Worm (Caenorhabditis elegans): ENCODE measurements around the gene unc-116.
"Not testable (repeated sequence)": the region's sequence is repeated elsewhere in the genome, so short reads cannot be mapped to it uniquely, and the experiment has no call there.

The unc-116 gene

DNA sequence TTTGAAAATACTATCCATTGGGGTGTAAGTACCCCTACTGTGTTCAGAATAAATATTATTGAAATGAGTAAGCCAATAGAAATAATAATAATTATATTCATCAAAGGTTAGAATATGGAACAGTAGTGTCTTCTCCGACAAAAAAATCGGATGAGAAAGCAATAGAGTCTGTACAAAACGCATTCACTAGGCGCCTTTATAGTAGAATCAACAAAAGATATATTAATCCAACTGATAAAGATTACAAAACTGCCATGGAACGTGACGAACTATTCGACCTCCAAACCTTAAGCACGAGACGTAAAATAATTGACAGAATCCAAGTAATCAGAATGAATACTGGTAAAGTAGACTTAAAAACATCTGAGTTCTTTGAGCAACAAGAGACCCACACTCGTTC, 7.2 kb downstream of the unc-116 start, which contains the start of gene clc-29:
Gene clc-29 (minus strand): TSS at position 101 of the 400 bp plus-strand sequence.
- TF ChIP-seq hlh-15 (tag; optimal IDR thresholded peaks at IDR 0.05); hlh-13 (GFP tag; optimal IDR thresholded peaks at IDR 0.05); unc-55 (GFP tag; optimal IDR thresholded peaks at IDR 0.05): not testable (repeated sequence)

DNA sequence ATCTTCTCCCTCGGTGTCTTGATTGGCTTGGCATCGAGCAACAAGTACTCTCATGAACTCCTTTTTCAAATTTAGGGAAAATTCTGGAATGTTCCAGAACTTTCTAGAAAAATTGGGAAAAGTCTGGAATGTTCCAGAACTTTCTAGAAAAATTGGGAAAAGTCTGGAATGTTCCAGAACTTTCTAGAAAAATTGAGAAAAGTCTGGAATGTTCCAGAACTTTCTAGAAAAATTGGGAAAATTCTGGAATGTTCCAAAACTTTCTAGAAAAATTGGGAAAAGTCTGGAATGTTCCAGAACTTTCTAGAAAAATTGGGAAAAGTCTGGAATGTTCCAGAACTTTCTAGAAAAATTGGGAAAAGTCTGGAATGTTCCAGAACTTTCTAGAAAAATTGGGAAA, 10.7 kb downstream of the unc-116 start, which contains the start of gene ZC262.7:
Gene ZC262.7 (minus strand): TSS at position 54 of the 400 bp plus-strand sequence.
- not testable (repeated sequence) for TF ChIP-seq T23F11.4 (GFP tag; optimal IDR thresholded peaks at IDR 0.05); K09A11.1 (tag; optimal IDR thresholded peaks at IDR 0.05; ENCODE audit: insufficient read depth); elt-2 (tag; optimal IDR thresholded peaks at IDR 0.05)

DNA sequence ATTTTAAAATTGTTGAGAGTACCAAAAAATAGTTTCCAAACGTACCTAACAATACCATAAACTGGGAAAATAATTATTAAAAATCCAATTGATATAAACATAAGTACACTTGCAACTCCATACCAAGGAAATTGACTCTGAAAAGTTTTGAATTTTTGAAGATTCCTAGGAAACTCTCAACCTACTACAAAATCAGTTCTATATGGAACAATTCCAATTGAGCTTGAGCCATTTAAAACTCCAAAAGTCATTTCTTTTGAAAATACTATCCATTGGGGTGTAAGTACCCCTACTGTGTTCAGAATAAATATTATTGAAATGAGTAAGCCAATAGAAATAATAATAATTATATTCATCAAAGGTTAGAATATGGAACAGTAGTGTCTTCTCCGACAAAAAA, 15.6 kb downstream of the unc-116 start, which contains the start of gene clc-28:
Gene clc-28 (minus strand): TSS at position 101 of the 400 bp plus-strand sequence.
- TF ChIP-seq sox-2 (GFP tag; IDR thresholded peaks at IDR 0.05); K02D7.2 (tag; optimal IDR thresholded peaks at IDR 0.05); ceh-24 (tag; optimal IDR thresholded peaks at IDR 0.05): not testable (repeated sequence)

ce11 chrIII:8334432-8334831, 20.5 kb downstream of the unc-116 start, which contains the start of gene ZC262.4:
Gene ZC262.4 (minus strand): TSS chrIII:8334532.
- TF ChIP-seq eyg-1 (tag; optimal IDR thresholded peaks at IDR 0.05), result no peak
- TF ChIP-seq tbx-7 (tag; optimal IDR thresholded peaks at IDR 0.05), result no peak

ce11 chrIII:8331779-8332178, 23.2 kb downstream of the unc-116 start, which contains the start of the genes mrps-18A and ZC262.2:
Gene mrps-18A (minus strand): TSS chrIII:8331919.
Gene ZC262.2 (plus strand): TSS chrIII:8332062.
- TF ChIP-seq hlh-30 (tag; optimal IDR thresholded peaks at IDR 0.05; ENCODE audit: insufficient read depth) (peak; percentile 62), nfya-1 (tag; optimal IDR thresholded peaks at IDR 0.05) (peak; percentile 9), ceh-34 (tag; optimal IDR thresholded peaks at IDR 0.05) (no peak)

- TF ChIP-seq elt-4 (tag; optimal IDR thresholded peaks at IDR 0.05) (no peak), npax-4 (tag; optimal IDR thresholded peaks at IDR 0.05) (no peak), ets-4 (tag; optimal IDR thresholded peaks at IDR 0.05) (no peak), fkh-6 (tag; optimal IDR thresholded peaks at IDR 0.05) (no peak), fax-1 (tag; optimal IDR thresholded peaks at IDR 0.05) (no peak)
These were observed 23.8 kb downstream of the unc-116 start, which contains the start of gene iglr-2 for ce11 chrIII:8331211-8331610. Gene iglr-2 (minus strand): TSS chrIII:8331311.

DNA sequence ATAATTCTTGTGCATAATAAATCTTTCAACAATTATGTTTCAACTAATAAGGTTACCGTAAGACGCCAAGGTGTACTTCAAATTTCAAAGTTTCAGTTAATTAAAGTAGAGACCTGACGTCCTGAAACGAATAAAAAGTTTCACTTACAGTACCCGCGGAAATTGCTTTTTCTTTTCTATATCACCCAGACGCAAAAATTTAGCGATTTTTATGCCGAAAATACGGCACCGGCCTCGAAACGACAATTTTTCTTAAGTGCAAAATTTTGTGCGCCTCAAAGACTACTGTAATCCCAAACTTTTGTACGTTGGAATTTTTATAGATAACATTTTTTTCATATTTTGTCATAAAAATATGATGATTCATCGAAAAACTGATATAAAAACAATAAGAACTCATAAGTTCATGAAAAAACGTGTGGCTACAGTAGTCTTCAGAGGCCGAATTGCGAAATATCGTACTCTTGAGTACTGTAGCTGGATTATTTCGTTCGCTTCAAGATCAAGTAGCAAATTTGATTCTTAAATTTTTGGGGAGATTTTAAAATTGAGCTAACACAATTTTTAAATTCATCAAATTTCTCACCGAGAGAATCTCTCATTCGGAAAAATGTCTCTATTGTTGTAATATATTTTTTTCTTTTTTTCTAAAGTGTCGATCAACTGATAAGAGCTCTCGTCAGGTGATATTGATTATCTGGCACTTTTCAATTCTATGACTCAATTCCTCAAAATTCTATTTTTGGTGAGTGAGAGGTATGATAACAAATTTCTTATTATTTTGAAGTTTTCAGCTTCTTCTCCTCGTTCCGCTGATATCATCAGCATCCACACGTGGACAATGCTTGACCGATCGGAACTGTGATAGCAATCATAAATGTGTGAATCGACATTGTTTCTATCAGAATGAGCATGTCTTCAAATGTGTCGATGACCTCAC, 29.1 kb downstream of the unc-116 start, which contains the start of gene ZC262.13:
Gene ZC262.13 (plus strand): TSS at position 641 of the 940 bp plus-strand sequence.
- no peak for TF ChIP-seq ceh-48 (tag; optimal IDR thresholded peaks at IDR 0.05)
- TF ChIP-seq unc-86 (tag; optimal IDR thresholded peaks at IDR 0.05), result no peak
- TF ChIP-seq pax-1 (tag; optimal IDR thresholded peaks at IDR 0.05), result no peak
- no peak for TF ChIP-seq sdc-2 (tag; optimal IDR thresholded peaks at IDR 0.05)
- TF ChIP-seq hlh-30 (tag; optimal IDR thresholded peaks at IDR 0.05; ENCODE audit: insufficient read depth), result no peak
- TF ChIP-seq ahr-1 (tag; optimal IDR thresholded peaks at IDR 0.05), result no peak
- no peak for TF ChIP-seq ceh-9 (tag; optimal IDR thresholded peaks at IDR 0.05)
- no peak for TF ChIP-seq pat-9 (tag; optimal IDR thresholded peaks at IDR 0.05)
- TF ChIP-seq zip-5 (tag; optimal IDR thresholded peaks at IDR 0.05), result no peak
- TF ChIP-seq che-1 (tag; optimal IDR thresholded peaks at IDR 0.05), result no peak
- no peak for TF ChIP-seq gmeb-2 (tag; optimal IDR thresholded peaks at IDR 0.05)
- no peak for TF ChIP-seq syd-9 (tag; optimal IDR thresholded peaks at IDR 0.05)
- no peak for TF ChIP-seq hlh-8 (tag; optimal IDR thresholded peaks at IDR 0.05)
- no peak for TF ChIP-seq fax-1 (tag; optimal IDR thresholded peaks at IDR 0.05)
- no peak for TF ChIP-seq npax-4 (tag; optimal IDR thresholded peaks at IDR 0.05)
- TF ChIP-seq madf-2 (tag; optimal IDR thresholded peaks at IDR 0.05), result no peak
- no peak for TF ChIP-seq elt-2 (tag; optimal IDR thresholded peaks at IDR 0.05)
- no peak for TF ChIP-seq sox-2 (GFP tag; IDR thresholded peaks at IDR 0.05)
- TF ChIP-seq nfya-1 (tag; optimal IDR thresholded peaks at IDR 0.05), result no peak

Data from whole organism, late embryonic.